Worm (Caenorhabditis elegans): ENCODE measurements around the gene hsp-4.
A peak's percentile ranks its signal among the peaks of the same experiment; 100 is the strongest.

hsp-4 gene

ce11 chrII:7326199-7326598 lies 26.2 kb downstream of the hsp-4 start (continued):
- TF ChIP-seq B0019.2 (GFP tag; conservative IDR thresholded peaks at IDR 0.05) (no peak), snpc-1.1 (tag; optimal IDR thresholded peaks at IDR 0.05; ENCODE audit: insufficient read depth) (no peak), egl-18 (GFP tag; IDR thresholded peaks at IDR 0.05) (no peak), lag-1 (GFP tag; IDR thresholded peaks at IDR 0.05) (no peak), ceh-40 (GFP tag; IDR thresholded peaks at IDR 0.05) (no peak)

- TF ChIP-seq ceh-27 (GFP tag; optimal IDR thresholded peaks at IDR 0.05): peak; percentile 5
- TF ChIP-seq gei-17 (GFP tag; optimal IDR thresholded peaks at IDR 0.05): no peak
- peak; percentile 16 for TF ChIP-seq ZK185.1 (tag; optimal IDR thresholded peaks at IDR 0.05; ENCODE audit: poor library complexity, severe bottlenecking)
- TF ChIP-seq somi-1 (GFP tag; optimal IDR thresholded peaks at IDR 0.05): peak; percentile 51
- peak; percentile 62 for TF ChIP-seq atf-7 (tag; optimal IDR thresholded peaks at IDR 0.05)
- no peak for TF ChIP-seq F39B2.1 (GFP tag; IDR thresholded peaks at IDR 0.05)
- TF ChIP-seq F49E8.2 (tag; optimal IDR thresholded peaks at IDR 0.05; ENCODE audit: insufficient read depth): no peak
- TF ChIP-seq nfyb-1 (GFP tag; IDR thresholded peaks at IDR 0.05): peak; percentile 32; the same call in 1 of the 2 replicates
- TF ChIP-seq F52B5.7 (tag; optimal IDR thresholded peaks at IDR 0.05): no peak
- no peak for TF ChIP-seq aptf-2 (GFP tag; conservative IDR thresholded peaks at IDR 0.05)
- TF ChIP-seq K12H6.12 (tag; optimal IDR thresholded peaks at IDR 0.05): peak; percentile 79
- TF ChIP-seq F57A8.1 (GFP tag; optimal IDR thresholded peaks at IDR 0.05): no peak
- no peak for TF ChIP-seq F33H1.4 (GFP tag; IDR thresholded peaks at IDR 0.05)
- no peak for TF ChIP-seq K11D2.4 (GFP tag; IDR thresholded peaks at IDR 0.05)
- no peak for TF ChIP-seq ekl-4 (GFP tag; IDR thresholded peaks at IDR 0.05)
- TF ChIP-seq bed-1 (GFP tag; IDR thresholded peaks at IDR 0.05): no peak
- no peak for TF ChIP-seq rec-8 (tag; optimal IDR thresholded peaks at IDR 0.05)
These were observed 27.4 kb downstream of the hsp-4 start for ce11 chrII:7325063-7325480.

- TF ChIP-seq Y53G8AR.9 (GFP tag; conservative IDR thresholded peaks at IDR 0.05): 0 out of 2 replicates have a peak, but pooled peaks have one; percentile 24
- TF ChIP-seq snpc-1.3 (tag; optimal IDR thresholded peaks at IDR 0.05; ENCODE audit: insufficient read depth): no peak
- no peak for TF ChIP-seq mcd-1 (GFP tag; IDR thresholded peaks at IDR 0.05)
- TF ChIP-seq chd-7 (tag; optimal IDR thresholded peaks at IDR 0.05): peak; percentile 26
- no peak for TF ChIP-seq F57A8.1 (GFP tag; optimal IDR thresholded peaks at IDR 0.05)
- no peak for TF ChIP-seq sea-2 (GFP tag; IDR thresholded peaks at IDR 0.05)
- no peak for TF ChIP-seq hmg-20 (GFP tag; IDR thresholded peaks at IDR 0.05)
- no peak for TF ChIP-seq attf-5 (GFP tag; optimal IDR thresholded peaks at IDR 0.05)
- TF ChIP-seq ceh-58 (GFP tag; IDR thresholded peaks at IDR 0.05): 0 out of 2 replicates have a peak, but pooled peaks have one; percentile 32
- TF ChIP-seq attf-3 (GFP tag; conservative IDR thresholded peaks at IDR 0.05): no peak
- 0 out of 2 replicates have a peak, but pooled peaks have one; percentile 33 for TF ChIP-seq nfyb-1 (GFP tag; IDR thresholded peaks at IDR 0.05)
- no peak for TF ChIP-seq rec-8 (tag; optimal IDR thresholded peaks at IDR 0.05)
- 0 out of 2 replicates have a peak, but pooled peaks have one; percentile 11 for TF ChIP-seq F33H1.4 (GFP tag; IDR thresholded peaks at IDR 0.05)
- peak; percentile 27 for TF ChIP-seq F52B5.7 (tag; optimal IDR thresholded peaks at IDR 0.05)
- TF ChIP-seq aptf-3 (GFP tag; IDR thresholded peaks at IDR 0.05): no peak
These were observed 28.5 kb downstream of the hsp-4 start, which contains the start of gene F21D12.3 for ce11 chrII:7323925-7324324. TSS of gene F21D12.3 (minus strand) at chrII:7324025.

ce11 chrII:7323317-7323716 lies 29.1 kb downstream of the hsp-4 start:
- TF ChIP-seq rcor-1 (GFP tag; IDR thresholded peaks at IDR 0.05) (0 out of 2 replicates have a peak, but pooled peaks have one; percentile 18), nfyb-1 (GFP tag; IDR thresholded peaks at IDR 0.05) (peak; percentile 55; the same call in 1 of the 2 replicates), akir-1 (GFP tag; optimal IDR thresholded peaks at IDR 0.05) (no peak), lin-35 (GFP tag; optimal IDR thresholded peaks at IDR 0.05) (peak in 1 of 3 experiments; percentile 41)

Measured in whole organism, young adult.